Worm (Caenorhabditis elegans) whole organism, L2 larva: ENCODE results near the gene nlp-26.
A peak's percentile ranks its signal among the peaks of the same experiment; 100 is the strongest.

ENCODE experiments used
- C34F6.9 ChIP-seq: fragments of 150-350 bp; optimal IDR thresholded peaks from 2 replicates; lab custom pipeline; 2014; ENCODE audit warnings: missing biosample characterization, missing genetic modification characterization
- F13H6.1 ChIP-seq: sonication (generic microtip); optimal IDR thresholded peaks from 2 replicates; lab custom pipeline; 2016; ENCODE audit warnings: missing genetic modification characterization, missing compliant biosample characterization
- alr-1 ChIP-seq: fragments of 150-350 bp; optimal IDR thresholded peaks from 2 replicates; lab custom pipeline; 2014; ENCODE audit warnings: missing biosample characterization, missing genetic modification characterization
- aly-2 ChIP-seq: fragments of 150-350 bp; optimal IDR thresholded peaks from 2 replicates; lab custom pipeline; 2014; ENCODE audit warnings: missing biosample characterization, missing genetic modification characterization
- ama-1 ChIP-seq: fragments of 150-350 bp; optimal IDR thresholded peaks from 2 replicates; lab custom pipeline; 2018; ENCODE audit warnings: inconsistent platforms
- blmp-1 ChIP-seq: sonication (generic microtip); optimal IDR thresholded peaks from 2 replicates; lab custom pipeline; 2017; ENCODE audit warnings: missing genetic modification characterization, mild to moderate bottlenecking, missing compliant biosample characterization, antibody characterized with exemption, moderate library complexity; ENCODE audit not compliant: insufficient read depth
- ceh-16 ChIP-seq: fragments of 150-350 bp; optimal IDR thresholded peaks from 2 replicates; lab custom pipeline; 2014; ENCODE audit warnings: missing biosample characterization, missing genetic modification characterization
- crh-2 ChIP-seq: sonication (generic microtip); optimal IDR thresholded peaks from 2 replicates; lab custom pipeline; 2017; ENCODE audit warnings: missing biosample characterization, missing genetic modification characterization
- elt-1 ChIP-seq: fragments of 150-350 bp; optimal IDR thresholded peaks from 2 replicates; lab custom pipeline; 2014; ENCODE audit warnings: missing biosample characterization, missing genetic modification characterization
- elt-3 ChIP-seq: sonication (generic microtip); optimal IDR thresholded peaks from 2 replicates; lab custom pipeline; 2017; ENCODE audit warnings: missing biosample characterization, missing genetic modification characterization
- fos-1 ChIP-seq: fragments of 150-350 bp; optimal IDR thresholded peaks from 2 replicates; lab custom pipeline; 2014; ENCODE audit warnings: missing biosample characterization, missing genetic modification characterization
- gmeb-1 ChIP-seq: fragments of 150-350 bp; optimal IDR thresholded peaks from 2 replicates; lab custom pipeline; 2014; ENCODE audit warnings: missing biosample characterization, missing genetic modification characterization
- lin-11 ChIP-seq: fragments of 150-350 bp; sonication (generic microtip); optimal IDR thresholded peaks from 2 replicates; lab custom pipeline; 2014; ENCODE audit warnings: missing biosample characterization, missing genetic modification characterization, inconsistent platforms, mixed read lengths
- lin-13 ChIP-seq: fragments of 150-350 bp; optimal IDR thresholded peaks from 2 replicates; lab custom pipeline; 2014; ENCODE audit warnings: missing biosample characterization, missing genetic modification reagents, missing genetic modification characterization
- lin-39 ChIP-seq: fragments of 150-350 bp; optimal IDR thresholded peaks from 2 replicates; lab custom pipeline; 2014; ENCODE audit warnings: missing biosample characterization, missing genetic modification reagents, missing genetic modification characterization
- lsy-2 ChIP-seq, 2 experiments: fragments of 150-350 bp in 1 of 2; sonication (generic microtip) in 1 of 2; optimal IDR thresholded peaks; 2 replicates each; lab custom pipeline; 2014 to 2017; ENCODE audit warnings: missing biosample characterization in 2 of 2, missing genetic modification characterization in 2 of 2
- mab-5 ChIP-seq: fragments of 150-350 bp; optimal IDR thresholded peaks from 2 replicates; lab custom pipeline; 2014; ENCODE audit warnings: missing biosample characterization, missing genetic modification characterization
- mdl-1 ChIP-seq, 2 experiments: fragments of 150-350 bp in 1 of 2; sonication (generic microtip) in 1 of 2; optimal IDR thresholded peaks; 2 replicates each; lab custom pipeline; 2017; ENCODE audit warnings: missing biosample characterization in 2 of 2, missing genetic modification characterization in 2 of 2
- nhr-11 ChIP-seq: fragments of 150-350 bp; optimal IDR thresholded peaks from 2 replicates; lab custom pipeline; 2014; ENCODE audit warnings: missing biosample characterization, missing genetic modification characterization
- nhr-12 ChIP-seq: fragments of 150-350 bp; optimal IDR thresholded peaks from 2 replicates; lab custom pipeline; 2014; ENCODE audit warnings: missing biosample characterization, missing genetic modification characterization
- nhr-129 ChIP-seq: fragments of 150-350 bp; optimal IDR thresholded peaks from 2 replicates; lab custom pipeline; 2014; ENCODE audit warnings: missing biosample characterization, missing genetic modification characterization
- nhr-21 ChIP-seq: fragments of 150-350 bp; optimal IDR thresholded peaks from 2 replicates; lab custom pipeline; 2014; ENCODE audit warnings: missing biosample characterization, missing genetic modification characterization
- nhr-23 ChIP-seq: fragments of 150-350 bp; optimal IDR thresholded peaks from 2 replicates; lab custom pipeline; 2014; ENCODE audit warnings: missing biosample characterization, missing genetic modification reagents, missing genetic modification characterization
- nhr-237 ChIP-seq: fragments of 150-350 bp; optimal IDR thresholded peaks from 2 replicates; lab custom pipeline; 2014; ENCODE audit warnings: missing biosample characterization, missing genetic modification characterization
- nhr-25 ChIP-seq: fragments of 150-350 bp; sonication (generic microtip); optimal IDR thresholded peaks from 3 replicates; lab custom pipeline; 2014; ENCODE audit warnings: missing biosample characterization, missing genetic modification characterization
- nhr-6 ChIP-seq: fragments of 150-350 bp; optimal IDR thresholded peaks from 2 replicates; lab custom pipeline; 2014; ENCODE audit warnings: missing biosample characterization, missing genetic modification characterization
- peb-1 ChIP-seq: fragments of 150-350 bp; optimal IDR thresholded peaks from 2 replicates; lab custom pipeline; 2014; ENCODE audit warnings: missing biosample characterization, missing genetic modification characterization
- sem-4 ChIP-seq: fragments of 150-350 bp; optimal IDR thresholded peaks from 2 replicates; lab custom pipeline; 2014; ENCODE audit warnings: missing biosample characterization, missing genetic modification reagents, missing genetic modification characterization
- skn-1 ChIP-seq: sonication (generic microtip); optimal IDR thresholded peaks from 2 replicates; lab custom pipeline; 2017; ENCODE audit warnings: missing biosample characterization, missing genetic modification characterization
- sma-3 ChIP-seq: sonication (generic microtip); optimal IDR thresholded peaks from 2 replicates; lab custom pipeline; 2016; ENCODE audit warnings: missing genetic modification reagents, missing genetic modification characterization, missing compliant biosample characterization
- sma-9 ChIP-seq, 2 experiments: fragments of 150-350 bp in 1 of 2; sonication (generic microtip) in 1 of 2; optimal IDR thresholded peaks; 2 replicates each; lab custom pipeline; 2014 to 2016; ENCODE audit warnings: missing genetic modification characterization in 2 of 2, mild to moderate bottlenecking in 1 of 2, missing biosample characterization in 1 of 2, missing compliant biosample characterization in 1 of 2, missing genetic modification reagents in 1 of 2, moderate library complexity in 1 of 2
- snpc-4 ChIP-seq: fragments of 150-350 bp; optimal IDR thresholded peaks from 2 replicates; lab custom pipeline; 2014; ENCODE audit warnings: missing biosample characterization, missing genetic modification characterization
- unc-39 ChIP-seq: fragments of 150-350 bp; optimal IDR thresholded peaks from 2 replicates; lab custom pipeline; 2014; ENCODE audit warnings: missing biosample characterization, missing genetic modification characterization
- unc-55 ChIP-seq: fragments of 150-350 bp; sonication (generic microtip); optimal IDR thresholded peaks from 3 replicates; lab custom pipeline; 2014; ENCODE audit warnings: missing biosample characterization, missing genetic modification reagents, missing genetic modification characterization
- unc-62 ChIP-seq: fragments of 150-350 bp; optimal IDR thresholded peaks from 2 replicates; lab custom pipeline; 2014; ENCODE audit warnings: missing biosample characterization, missing genetic modification reagents, missing genetic modification characterization
- zag-1 ChIP-seq: fragments of 150-350 bp; optimal IDR thresholded peaks from 2 replicates; lab custom pipeline; 2014; ENCODE audit warnings: missing biosample characterization, missing genetic modification characterization
- ztf-1 ChIP-seq: fragments of 200-800 bp; sonication (Bioruptor generic); conservative IDR thresholded peaks from 2 replicates; pipeline ENCODE4 v1.3.6; 2022; ENCODE audit warnings: missing genetic modification characterization, missing compliant biosample characterization
- ztf-11 ChIP-seq: sonication (generic microtip); optimal IDR thresholded peaks from 2 replicates; lab custom pipeline; 2017; ENCODE audit warnings: missing biosample characterization, missing genetic modification characterization
- ztf-4 ChIP-seq: fragments of 150-350 bp; optimal IDR thresholded peaks from 2 replicates; lab custom pipeline; 2014; ENCODE audit warnings: missing biosample characterization, missing genetic modification characterization

The nlp-26 gene

DNA sequence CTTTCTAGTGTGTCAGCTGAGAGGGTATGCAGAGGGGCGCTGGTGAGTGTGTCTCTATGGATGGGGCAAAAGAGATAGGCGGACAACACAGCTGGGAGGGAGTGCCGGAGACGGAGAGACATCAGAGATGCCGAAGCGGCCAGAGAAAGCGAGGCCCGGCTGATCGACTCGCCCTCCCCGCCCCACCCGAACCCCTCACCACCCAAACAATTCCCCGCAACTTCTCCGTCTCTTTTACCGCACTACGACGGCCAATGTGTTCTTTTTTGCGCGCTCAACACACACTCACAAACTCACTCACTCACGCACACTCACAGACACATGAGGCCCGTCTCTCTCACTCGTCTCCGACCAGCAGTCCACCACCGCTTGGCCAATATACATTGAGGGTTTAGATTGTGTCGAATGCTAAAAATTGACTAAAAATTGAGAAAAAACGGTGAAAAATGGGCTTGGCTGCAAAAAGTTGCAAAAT, 9.2 kb downstream of the nlp-26 start, which contains the start of gene Y43F8C.3:
TSS of gene Y43F8C.3 (minus strand) at position 187 of the 475 bp plus-strand sequence.
- TF ChIP-seq unc-55 (GFP tag; lab: Kevin White, UChicago), result peak; percentile 77
- no peak for TF ChIP-seq elt-1 (tag; lab: Kevin White, UChicago)
- TF ChIP-seq crh-2 (tag; lab: Kevin White, UChicago), result peak; percentile 43
- no peak for TF ChIP-seq ama-1
- TF ChIP-seq lin-13 (GFP tag; lab: Kevin White, UChicago), result peak; percentile 76
- peak; percentile 11 for TF ChIP-seq nhr-21 (tag; lab: Kevin White, UChicago)
- TF ChIP-seq alr-1 (tag; lab: Kevin White, UChicago), result no peak
- no peak for TF ChIP-seq ztf-1 (GFP tag; lab: Robert Waterston, UW)
- peak; percentile 73 for TF ChIP-seq C34F6.9 (tag; lab: Kevin White, UChicago)
- TF ChIP-seq ztf-4, result peak; percentile 33
- peak in 1 of 2 experiments; percentile 59 for TF ChIP-seq lsy-2 (tag; optimal IDR thresholded peaks at IDR 0.05; lab: Kevin White, UChicago)
- TF ChIP-seq mab-5 (tag; lab: Kevin White, UChicago), result peak; percentile 22
- TF ChIP-seq fos-1 (tag; lab: Kevin White, UChicago), result peak; percentile 43
- TF ChIP-seq nhr-12 (tag; lab: Kevin White, UChicago), result no peak
- TF ChIP-seq nhr-129 (tag; lab: Kevin White, UChicago), result peak; percentile 89
- TF ChIP-seq sma-9 (GFP tag; optimal IDR thresholded peaks at IDR 0.05; lab: Kevin White, UChicago), result peak; percentile 15
- no peak for TF ChIP-seq sma-9 (tag; optimal IDR thresholded peaks at IDR 0.05; lab: Kevin White, UChicago)
- no peak for TF ChIP-seq blmp-1 (tag; lab: Kevin White, UChicago)
- TF ChIP-seq skn-1, result no peak
- TF ChIP-seq lin-11 (tag; lab: Kevin White, UChicago), result peak; percentile 82
- no peak for TF ChIP-seq unc-39 (tag; lab: Kevin White, UChicago)
- TF ChIP-seq zag-1 (tag; lab: Kevin White, UChicago), result peak; percentile 63
- TF ChIP-seq ceh-16 (tag; lab: Kevin White, UChicago), result peak; percentile 28
- TF ChIP-seq nhr-25 (tag; lab: Kevin White, UChicago), result peak; percentile 73
- peak; percentile 25 for TF ChIP-seq gmeb-1 (tag; lab: Kevin White, UChicago)
- TF ChIP-seq sma-3, result no peak
- TF ChIP-seq aly-2 (tag; lab: Kevin White, UChicago), result no peak
- no peak for TF ChIP-seq elt-3 (tag; lab: Kevin White, UChicago)
- TF ChIP-seq sem-4, result peak; percentile 10
- no peak for TF ChIP-seq lin-39
- peak; percentile 34 to 47 for TF ChIP-seq mdl-1 (tag; optimal IDR thresholded peaks at IDR 0.05; lab: Kevin White, UChicago)
- peak; percentile 37 for TF ChIP-seq snpc-4
- no peak for TF ChIP-seq ztf-11
- TF ChIP-seq F13H6.1 (tag; lab: Kevin White, UChicago), result peak; percentile 46

DNA sequence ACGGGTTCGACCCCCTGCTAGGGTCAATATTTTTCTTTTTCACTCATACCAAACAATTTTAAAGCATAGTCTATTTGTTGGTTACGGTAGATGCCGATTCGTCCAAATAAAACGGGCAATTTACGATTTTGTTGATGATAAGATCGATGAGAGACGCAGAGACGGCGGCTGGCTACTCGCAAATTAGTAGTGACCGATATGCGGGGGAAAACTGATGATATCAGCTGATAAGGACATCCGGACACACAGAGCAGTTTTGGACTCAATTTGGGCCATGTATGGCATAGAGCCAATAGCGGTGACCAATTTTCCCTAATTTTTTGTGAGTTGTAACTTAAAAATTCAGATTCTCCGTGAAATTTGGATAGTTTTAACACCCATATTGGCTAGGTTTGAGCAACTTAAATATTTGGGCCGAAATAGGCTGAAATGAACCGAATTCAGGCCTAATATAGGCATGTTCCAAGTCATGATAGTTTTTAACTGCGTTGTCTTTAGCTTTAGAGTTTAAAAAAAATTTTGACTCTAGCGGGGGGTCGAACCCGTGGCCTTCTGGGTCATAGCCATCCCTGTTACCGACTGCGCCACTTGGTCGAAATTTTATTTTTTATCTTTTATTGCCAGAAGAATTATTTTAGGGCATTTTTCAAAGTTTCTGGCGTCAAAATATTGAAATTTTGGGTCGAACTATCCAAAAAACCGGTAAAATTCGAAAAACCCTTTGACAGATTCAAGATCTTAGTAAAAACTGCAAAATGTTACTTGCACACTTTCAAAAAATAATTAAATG, 10.5 kb downstream of the nlp-26 start:
- TF ChIP-seq nhr-6 (tag; lab: Kevin White, UChicago) (no peak), lsy-2 (tag; optimal IDR thresholded peaks at IDR 0.05; lab: Kevin White, UChicago) (peak in 1 of 2 experiments; percentile 9), nhr-11 (tag; lab: Kevin White, UChicago) (no peak), sem-4 (no peak), snpc-4 (no peak), nhr-129 (tag; lab: Kevin White, UChicago) (peak; percentile 13), unc-62 (GFP tag; lab: Kevin White, UChicago) (no peak), lin-39 (no peak), peb-1 (tag; lab: Kevin White, UChicago) (no peak)

DNA sequence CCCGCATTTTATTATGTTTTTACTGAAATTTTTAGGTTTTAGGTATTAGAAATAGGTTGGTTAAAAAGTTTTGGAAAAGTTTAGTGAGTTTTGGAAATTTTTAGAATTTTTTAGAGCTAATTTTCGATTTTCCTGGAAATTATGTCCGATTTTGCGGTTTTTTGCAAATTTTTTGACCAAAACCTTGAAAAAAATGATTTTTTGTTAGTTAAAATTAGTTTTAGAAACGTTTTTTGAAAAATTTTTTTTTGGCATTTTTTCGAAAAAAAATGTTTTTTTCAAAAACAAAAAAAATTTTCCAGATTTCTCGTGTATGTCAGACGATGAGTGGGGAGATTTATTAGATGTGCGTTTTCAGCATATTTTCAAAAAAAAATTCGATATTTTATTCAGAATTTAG, 11.5 kb downstream of the nlp-26 start, which contains the start of gene dyf-19:
TSS of gene dyf-19 (plus strand) at position 301 of the 400 bp plus-strand sequence.
- TF ChIP-seq lin-11 (tag; lab: Kevin White, UChicago) (no peak), nhr-237 (tag; lab: Kevin White, UChicago) (no peak), nhr-23 (no peak), nhr-25 (tag; lab: Kevin White, UChicago) (no peak), ztf-4 (no peak), sma-9 (GFP tag; optimal IDR thresholded peaks at IDR 0.05; lab: Kevin White, UChicago) (no peak), sma-9 (tag; optimal IDR thresholded peaks at IDR 0.05; lab: Kevin White, UChicago) (no peak)
